Worm (Caenorhabditis elegans) whole organism, mixed stage, embryonic: ENCODE data around the gene snf-6.

ENCODE experiments used
- bed-3 ChIP-seq: fragments of 200-800 bp; sonication (Bioruptor generic); optimal IDR thresholded peaks from 3 replicates; lab custom pipeline; 2018; ENCODE audit warnings: mild to moderate bottlenecking, missing genetic modification characterization, moderate library complexity, missing compliant biosample characterization
- blmp-1 ChIP-seq: fragments of 150-350 bp; optimal IDR thresholded peaks from 2 replicates; lab custom pipeline; 2014; ENCODE audit warnings: missing biosample characterization, missing genetic modification characterization
- ceh-39 ChIP-seq: fragments of 150-350 bp; optimal IDR thresholded peaks from 2 replicates; lab custom pipeline; 2014; ENCODE audit warnings: missing biosample characterization, missing genetic modification characterization
- ceh-83 ChIP-seq: fragments of 200-800 bp; sonication (Bioruptor generic); optimal IDR thresholded peaks from 2 replicates; lab custom pipeline; 2018; ENCODE audit warnings: mild to moderate bottlenecking, missing genetic modification characterization, missing compliant biosample characterization
- ces-1 ChIP-seq: fragments of 150-350 bp; optimal IDR thresholded peaks from 2 replicates; lab custom pipeline; 2014; ENCODE audit warnings: missing biosample characterization, missing genetic modification reagents, missing genetic modification characterization
- cnd-1 ChIP-seq: fragments of 200-800 bp; sonication (Bioruptor generic); optimal IDR thresholded peaks from 2 replicates; lab custom pipeline; 2018; ENCODE audit warnings: mild to moderate bottlenecking, missing genetic modification characterization, missing compliant biosample characterization
- drap-1 ChIP-seq: fragments of 200-800 bp; sonication (Bioruptor generic); optimal IDR thresholded peaks from 3 replicates; lab custom pipeline; 2018; ENCODE audit warnings: mild to moderate bottlenecking, missing genetic modification characterization, missing compliant biosample characterization
- elt-1 ChIP-seq: sonication (generic microtip); optimal IDR thresholded peaks from 2 replicates; lab custom pipeline; 2017; ENCODE audit warnings: missing genetic modification characterization, mild to moderate bottlenecking, missing compliant biosample characterization, antibody characterized with exemption, moderate library complexity, borderline replicate concordance; ENCODE audit not compliant: insufficient read depth
- elt-3 ChIP-seq: fragments of 150-350 bp; optimal IDR thresholded peaks from 2 replicates; lab custom pipeline; 2014; ENCODE audit warnings: missing biosample characterization, missing genetic modification characterization
- flh-1 ChIP-seq: fragments of 200-800 bp; sonication (Bioruptor generic); optimal IDR thresholded peaks from 2 replicates; lab custom pipeline; 2018; ENCODE audit warnings: mild to moderate bottlenecking, missing genetic modification characterization, moderate library complexity, missing compliant biosample characterization
- ham-2 ChIP-seq: fragments of 200-800 bp; sonication (Bioruptor generic); optimal IDR thresholded peaks from 2 replicates; lab custom pipeline; 2018; ENCODE audit warnings: mild to moderate bottlenecking, missing genetic modification characterization, missing compliant biosample characterization
- hlh-1 ChIP-seq: fragments of 150-350 bp; optimal IDR thresholded peaks from 2 replicates; lab custom pipeline; 2014; ENCODE audit warnings: missing biosample characterization, missing genetic modification reagents, missing genetic modification characterization
- lin-13 ChIP-seq: fragments of 150-350 bp; optimal IDR thresholded peaks from 2 replicates; lab custom pipeline; 2014; ENCODE audit warnings: missing biosample characterization, missing genetic modification characterization
- lin-32 ChIP-seq: fragments of 200-800 bp; sonication (Bioruptor generic); optimal IDR thresholded peaks from 2 replicates; lab custom pipeline; 2018; ENCODE audit warnings: mild to moderate bottlenecking, missing genetic modification characterization, missing compliant biosample characterization
- lsy-2 ChIP-seq: fragments of 150-350 bp; optimal IDR thresholded peaks from 2 replicates; lab custom pipeline; 2014; ENCODE audit warnings: missing biosample characterization, missing genetic modification characterization
- mab-5 ChIP-seq: fragments of 150-350 bp; optimal IDR thresholded peaks from 2 replicates; lab custom pipeline; 2014; ENCODE audit warnings: missing biosample characterization, missing genetic modification characterization
- mep-1 ChIP-seq: fragments of 150-350 bp; optimal IDR thresholded peaks from 2 replicates; lab custom pipeline; 2017; ENCODE audit warnings: missing biosample characterization, missing genetic modification reagents, missing genetic modification characterization, inconsistent platforms
- nhr-12 ChIP-seq: fragments of 150-350 bp; optimal IDR thresholded peaks from 2 replicates; lab custom pipeline; 2014; ENCODE audit warnings: missing biosample characterization, missing genetic modification characterization
- nhr-2 ChIP-seq: fragments of 150-350 bp; optimal IDR thresholded peaks from 2 replicates; lab custom pipeline; 2014; ENCODE audit warnings: missing biosample characterization, missing genetic modification characterization
- nhr-237 ChIP-seq: fragments of 150-350 bp; optimal IDR thresholded peaks from 2 replicates; lab custom pipeline; 2014; ENCODE audit warnings: missing biosample characterization, missing genetic modification characterization
- nhr-28 ChIP-seq: fragments of 150-350 bp; optimal IDR thresholded peaks from 2 replicates; lab custom pipeline; 2014; ENCODE audit warnings: missing biosample characterization, missing genetic modification characterization
- nhr-76 ChIP-seq: sonication (generic microtip); optimal IDR thresholded peaks from 2 replicates; lab custom pipeline; 2017; ENCODE audit warnings: missing biosample characterization, missing genetic modification characterization
- sptf-1 ChIP-seq: sonication (generic microtip); optimal IDR thresholded peaks from 2 replicates; lab custom pipeline; 2017; ENCODE audit warnings: mild to moderate bottlenecking, missing genetic modification characterization, moderate library complexity, missing compliant biosample characterization
- unc-120 ChIP-seq: sonication (generic microtip); optimal IDR thresholded peaks from 2 replicates; lab custom pipeline; 2017; ENCODE audit warnings: missing genetic modification characterization, missing compliant biosample characterization; ENCODE audit not compliant: poor library complexity, severe bottlenecking
- unc-39 ChIP-seq: fragments of 150-350 bp; optimal IDR thresholded peaks from 2 replicates; lab custom pipeline; 2014; ENCODE audit warnings: missing biosample characterization, missing genetic modification characterization
- unc-62 ChIP-seq: fragments of 150-350 bp; optimal IDR thresholded peaks from 2 replicates; lab custom pipeline; 2014; ENCODE audit warnings: missing biosample characterization, missing genetic modification reagents, missing genetic modification characterization
- zip-8 ChIP-seq: fragments of 150-350 bp; optimal IDR thresholded peaks from 2 replicates; lab custom pipeline; 2014; ENCODE audit warnings: missing biosample characterization, missing genetic modification characterization
- ztf-11 ChIP-seq: fragments of 150-350 bp; optimal IDR thresholded peaks from 2 replicates; lab custom pipeline; 2014; ENCODE audit warnings: missing biosample characterization, missing genetic modification characterization

Gene snf-6

ce11 chrIII:1575651-1576050 is 43.0 kb upstream of the snf-6 start:
- no peak for TF ChIP-seq nhr-2 (tag; lab: Kevin White, UChicago)
- no peak for TF ChIP-seq mab-5 (tag; lab: Kevin White, UChicago)
- TF ChIP-seq unc-62 = no peak
- no peak for TF ChIP-seq lsy-2 (tag; lab: Kevin White, UChicago)
- no peak for TF ChIP-seq lin-13 (tag; lab: Kevin White, UChicago)
- no peak for TF ChIP-seq drap-1 (GFP tag; lab: Kevin White, UChicago)
- TF ChIP-seq nhr-12 (tag; lab: Kevin White, UChicago) = no peak
- TF ChIP-seq elt-3 = no peak
- TF ChIP-seq blmp-1 (tag; lab: Kevin White, UChicago) = no peak
- no peak for TF ChIP-seq nhr-28 (tag; lab: Kevin White, UChicago)
- no peak for TF ChIP-seq unc-120 (tag; lab: Kevin White, UChicago)
- no peak for TF ChIP-seq nhr-76
- TF ChIP-seq ceh-39 (tag; lab: Kevin White, UChicago) = no peak
- no peak for TF ChIP-seq cnd-1 (tag; lab: Kevin White, UChicago)
- TF ChIP-seq flh-1 (GFP tag; lab: Kevin White, UChicago) = no peak
- no peak for TF ChIP-seq sptf-1 (tag; lab: Kevin White, UChicago)
- TF ChIP-seq bed-3 (GFP tag; lab: Kevin White, UChicago) = no peak
- no peak for TF ChIP-seq elt-1 (tag; lab: Kevin White, UChicago)
- TF ChIP-seq, all 35 proteins: peak for 0

ce11 chrIII:1570006-1570405 is 37.4 kb upstream of the snf-6 start, which contains the start of gene rep-1:
rep-1 (plus strand) TSS chrIII:1570306.
- TF ChIP-seq ham-2 (GFP tag; lab: Kevin White, UChicago) (no peak), lin-32 (no peak), nhr-12 (tag; lab: Kevin White, UChicago) (no peak), unc-62 (no peak), mep-1 (tag; lab: Kevin White, UChicago) (no peak), elt-3 (no peak), nhr-28 (tag; lab: Kevin White, UChicago) (no peak), hlh-1 (tag; lab: Kevin White, UChicago) (no peak), lsy-2 (tag; lab: Kevin White, UChicago) (no peak), cnd-1 (tag; lab: Kevin White, UChicago) (no peak), ceh-83 (GFP tag; lab: Kevin White, UChicago) (no peak)

- TF ChIP-seq mab-5 (tag; lab: Kevin White, UChicago) (no peak), cnd-1 (tag; lab: Kevin White, UChicago) (no peak), lsy-2 (tag; lab: Kevin White, UChicago) (peak; percentile 26), ces-1 (peak; percentile 61), mep-1 (tag; lab: Kevin White, UChicago) (peak; percentile 45), hlh-1 (tag; lab: Kevin White, UChicago) (no peak), elt-3 (no peak), drap-1 (GFP tag; lab: Kevin White, UChicago) (no peak), nhr-12 (tag; lab: Kevin White, UChicago) (no peak), lin-13 (tag; lab: Kevin White, UChicago) (peak; percentile 33), ztf-11 (no peak)
Observed at ce11 chrIII:1558441-1559159, 26.0 kb upstream of the snf-6 start, which contains the start of the genes eelo-1 and Y67D2.2. eelo-1 (minus strand) TSS chrIII:1558529. Y67D2.2 (plus strand) TSS chrIII:1558800.

- TF ChIP-seq unc-39 (no peak), ces-1 (no peak), bed-3 (GFP tag; lab: Kevin White, UChicago) (no peak), ceh-39 (tag; lab: Kevin White, UChicago) (no peak)
Observed at ce11 chrIII:1554347-1554746, 21.7 kb upstream of the snf-6 start, which contains the start of gene ddx-35. ddx-35 (minus strand) TSS chrIII:1554447.

- no peak for TF ChIP-seq unc-62
- no peak for TF ChIP-seq nhr-237 (tag; lab: Kevin White, UChicago)
- no peak for TF ChIP-seq unc-39
- TF ChIP-seq lin-13 (tag; lab: Kevin White, UChicago) = no peak
- no peak for TF ChIP-seq lin-32
- no peak for TF ChIP-seq zip-8 (tag; lab: Kevin White, UChicago)
- TF ChIP-seq nhr-76 = no peak
- no peak for TF ChIP-seq ztf-11
- TF ChIP-seq, all 35 proteins: peak for 0
Observed at ce11 chrIII:1543406-1544011, 10.9 kb upstream of the snf-6 start.
